Fruit fly (Drosophila melanogaster) whole organism, embryonic: ENCODE results near the gene mRpS35.

ENCODE experiments used
- ATbp ChIP-seq: fragments of 200-800 bp; sonication (Bioruptor generic); optimal IDR thresholded peaks from 2 replicates; lab custom pipeline; 2017; ENCODE audit warnings: missing biosample characterization, mild to moderate bottlenecking, missing genetic modification characterization, missing genetic modification reagents
- Aef1 ChIP-seq: fragments of 200-800 bp; sonication (Bioruptor generic); IDR thresholded peaks from 3 replicates; pipeline ENCODE4 v1.3.6; 2022; ENCODE audit warnings: missing biosample characterization, missing genetic modification characterization
- Antp ChIP-seq: fragments of 200-800 bp; sonication (Bioruptor generic); optimal IDR thresholded peaks from 3 replicates; lab custom pipeline; 2016; ENCODE audit warnings: missing biosample characterization, missing genetic modification characterization
- CG10979 ChIP-seq: fragments of 200-800 bp; sonication (Bioruptor generic); optimal IDR thresholded peaks from 2 replicates; lab custom pipeline; 2018; ENCODE audit warnings: missing biosample characterization, mild to moderate bottlenecking, missing genetic modification characterization, moderate library complexity
- CG11247 ChIP-seq: fragments of 200-800 bp; sonication (Bioruptor generic); IDR thresholded peaks from 2 replicates; pipeline ENCODE4 v1.3.6; 2022; ENCODE audit warnings: missing biosample characterization, missing genetic modification characterization
- CG12942 ChIP-seq: fragments of 200-800 bp; sonication (Bioruptor generic); optimal IDR thresholded peaks from 3 replicates; lab custom pipeline; 2016; ENCODE audit warnings: missing biosample characterization, missing genetic modification characterization
- CG13287 ChIP-seq: fragments of 200-800 bp; sonication (Bioruptor generic); IDR thresholded peaks from 2 replicates; pipeline ENCODE4 v1.3.6; 2022; ENCODE audit warnings: missing biosample characterization, missing genetic modification characterization; ENCODE audit not compliant: partially characterized antibody
- CG14965 ChIP-seq: fragments of 200-800 bp; sonication (Bioruptor generic); optimal IDR thresholded peaks from 2 replicates; lab custom pipeline; 2016; ENCODE audit warnings: missing biosample characterization, missing genetic modification characterization, borderline replicate concordance
- CG15011 ChIP-seq: fragments of 200-800 bp; sonication (Bioruptor generic); optimal IDR thresholded peaks from 3 replicates; lab custom pipeline; 2018; ENCODE audit warnings: missing biosample characterization, mild to moderate bottlenecking, missing genetic modification characterization
- CG1602 ChIP-seq: fragments of 200-800 bp; sonication (Bioruptor generic); optimal IDR thresholded peaks from 3 replicates; lab custom pipeline; 2016; ENCODE audit warnings: missing biosample characterization, missing genetic modification characterization
- CG2120 ChIP-seq: fragments of 200-800 bp; sonication (Bioruptor generic); optimal IDR thresholded peaks from 3 replicates; lab custom pipeline; 2016; ENCODE audit warnings: missing biosample characterization, missing genetic modification characterization
- CG2199 ChIP-seq: fragments of 200-800 bp; sonication (Bioruptor generic); IDR thresholded peaks from 3 replicates; pipeline ENCODE4 v1.3.6; 2022; ENCODE audit warnings: missing biosample characterization, missing genetic modification characterization
- CG30020 ChIP-seq: fragments of 200-800 bp; optimal IDR thresholded peaks from 2 replicates; lab custom pipeline; 2019; ENCODE audit warnings: missing biosample characterization, mild to moderate bottlenecking, missing genetic modification characterization, moderate library complexity
- CG33213 ChIP-seq: fragments of 200-800 bp; sonication (Bioruptor generic); optimal IDR thresholded peaks from 3 replicates; lab custom pipeline; 2016; ENCODE audit warnings: missing biosample characterization, missing genetic modification characterization
- CG34224 ChIP-seq: fragments of 200-800 bp; sonication (Bioruptor generic); IDR thresholded peaks from 3 replicates; pipeline ENCODE4 v1.3.6; 2022; ENCODE audit warnings: missing biosample characterization, missing genetic modification characterization; ENCODE audit not compliant: partially characterized antibody
- CG4854 ChIP-seq: fragments of 200-800 bp; sonication (Bioruptor generic); optimal IDR thresholded peaks from 2 replicates; lab custom pipeline; 2016; ENCODE audit warnings: missing biosample characterization, missing genetic modification characterization, inconsistent platforms
- CG7271 ChIP-seq: fragments of 200-800 bp; sonication (Bioruptor generic); optimal IDR thresholded peaks from 2 replicates; lab custom pipeline; 2018; ENCODE audit warnings: missing biosample characterization, mild to moderate bottlenecking, missing genetic modification characterization, moderate library complexity
- CG7839 ChIP-seq: fragments of 200-800 bp; sonication (Bioruptor generic); optimal IDR thresholded peaks from 3 replicates; lab custom pipeline; 2018; ENCODE audit warnings: missing biosample characterization, mild to moderate bottlenecking, missing genetic modification characterization, moderate library complexity
- CG7963 ChIP-seq: fragments of 200-800 bp; sonication (Bioruptor generic); IDR thresholded peaks from 3 replicates; pipeline ENCODE4 v1.3.6; 2022; ENCODE audit warnings: missing biosample characterization, missing genetic modification characterization; ENCODE audit not compliant: partially characterized antibody
- Dfd ChIP-seq, 2 experiments: fragments of >200 bp; optimal IDR thresholded peaks; 2 replicates each; lab custom pipeline; 2017; ENCODE audit warnings: missing biosample characterization in 2 of 2, missing genetic modification characterization in 2 of 2
- H2.0 ChIP-seq: fragments of 200-800 bp; sonication (Bioruptor generic); IDR thresholded peaks from 2 replicates; pipeline ENCODE4 v1.3.6; 2022; ENCODE audit warnings: missing biosample characterization, missing genetic modification characterization
- HmgZ ChIP-seq: fragments of 200-800 bp; sonication (Bioruptor generic); optimal IDR thresholded peaks from 2 replicates; lab custom pipeline; 2018; ENCODE audit warnings: missing biosample characterization, mild to moderate bottlenecking, missing genetic modification characterization
- Myb ChIP-seq: fragments of 200-800 bp; sonication (Bioruptor generic); optimal IDR thresholded peaks from 2 replicates; lab custom pipeline; 2016; ENCODE audit warnings: missing biosample characterization, missing genetic modification characterization
- Oli ChIP-seq: fragments of 200-800 bp; sonication (Bioruptor generic); optimal IDR thresholded peaks from 2 replicates; lab custom pipeline; 2018; ENCODE audit warnings: missing biosample characterization, mild to moderate bottlenecking, missing genetic modification characterization, moderate library complexity
- Rfx ChIP-seq: fragments of 200-800 bp; sonication (Bioruptor generic); IDR thresholded peaks from 2 replicates; pipeline ENCODE4 v1.3.6; 2022; ENCODE audit warnings: missing biosample characterization, missing genetic modification characterization
- ac ChIP-seq: fragments of 200-800 bp; sonication (Bioruptor generic); optimal IDR thresholded peaks from 3 replicates; lab custom pipeline; 2017; ENCODE audit warnings: missing biosample characterization, mild to moderate bottlenecking, missing genetic modification characterization
- ara ChIP-seq: fragments of 200-800 bp; sonication (Bioruptor generic); IDR thresholded peaks from 2 replicates; pipeline ENCODE4 v1.3.6; 2022; ENCODE audit warnings: missing biosample characterization, missing genetic modification characterization
- cad ChIP-seq: fragments of >200 bp; optimal IDR thresholded peaks from 2 replicates; lab custom pipeline; 2017; ENCODE audit warnings: missing biosample characterization, missing genetic modification characterization
- chinmo ChIP-seq: fragments of 200-800 bp; sonication (Bioruptor generic); IDR thresholded peaks from 4 replicates; pipeline ENCODE4 v1.3.6; 2022; ENCODE audit warnings: missing biosample characterization, missing genetic modification characterization; ENCODE audit not compliant: partially characterized antibody
- da ChIP-seq: fragments of 200-800 bp; sonication (Bioruptor generic); optimal IDR thresholded peaks from 2 replicates; lab custom pipeline; 2016; ENCODE audit warnings: missing biosample characterization, missing genetic modification characterization
- dpn ChIP-seq, 2 experiments: fragments of 200-800 bp; sonication (Bioruptor generic); optimal IDR thresholded peaks; 3 replicates each; lab custom pipeline; 2016; ENCODE audit warnings: missing biosample characterization in 2 of 2, missing genetic modification characterization in 2 of 2
- esg ChIP-seq: fragments of 200-800 bp; sonication (Bioruptor generic); conservative IDR thresholded peaks from 2 replicates; pipeline ENCODE4 v1.3.6; 2022; ENCODE audit warnings: missing biosample characterization, missing genetic modification characterization
- fru ChIP-seq: fragments of >200 bp; optimal IDR thresholded peaks from 2 replicates; lab custom pipeline; 2017
- gcm2 ChIP-seq: fragments of 200-800 bp; sonication (Bioruptor generic); optimal IDR thresholded peaks from 2 replicates; lab custom pipeline; 2016; ENCODE audit warnings: missing biosample characterization, missing genetic modification characterization
- gfzf ChIP-seq: fragments of 200-800 bp; sonication (Bioruptor generic); optimal IDR thresholded peaks from 2 replicates; lab custom pipeline; 2016; ENCODE audit warnings: missing biosample characterization, mild to moderate bottlenecking, missing genetic modification characterization, moderate library complexity
- gsb ChIP-seq: fragments of 200-800 bp; sonication (Bioruptor generic); IDR thresholded peaks from 2 replicates; pipeline ENCODE4 v1.3.6; 2022; ENCODE audit warnings: missing biosample characterization, missing genetic modification characterization
- hb ChIP-seq: fragments of 200-800 bp; sonication (Bioruptor generic); IDR thresholded peaks from 3 replicates; pipeline ENCODE4 v1.3.6; 2022; ENCODE audit warnings: missing biosample characterization, missing genetic modification characterization; ENCODE audit not compliant: partially characterized antibody
- hth ChIP-seq: fragments of >200 bp; optimal IDR thresholded peaks from 2 replicates; lab custom pipeline; 2017; ENCODE audit warnings: inconsistent platforms
- jigr1 ChIP-seq: fragments of 200-800 bp; sonication (Bioruptor generic); IDR thresholded peaks from 3 replicates; pipeline ENCODE4 v1.3.6; 2022; ENCODE audit warnings: missing biosample characterization, missing genetic modification characterization
- klu ChIP-seq: fragments of 200-800 bp; sonication (Bioruptor generic); IDR thresholded peaks from 2 replicates; pipeline ENCODE4 v1.3.6; 2022; ENCODE audit warnings: missing biosample characterization, missing genetic modification characterization
- kni ChIP-seq: fragments of 200-800 bp; sonication (Bioruptor generic); optimal IDR thresholded peaks from 3 replicates; lab custom pipeline; 2017; ENCODE audit warnings: mild to moderate bottlenecking, missing biosample characterization, missing genetic modification reagents, missing genetic modification characterization
- lbe ChIP-seq: fragments of 200-800 bp; sonication (Bioruptor generic); optimal IDR thresholded peaks from 2 replicates; lab custom pipeline; 2016; ENCODE audit warnings: missing biosample characterization, mild to moderate bottlenecking, missing genetic modification characterization
- lov ChIP-seq, 2 experiments: fragments of 200-800 bp in 1 of 2; fragments of >200 bp in 1 of 2; sonication (Bioruptor generic) in 1 of 2; IDR thresholded peaks in 1 of 2; optimal IDR thresholded peaks in 1 of 2; 2 replicates in 1 of 2; 3 replicates in 1 of 2; pipeline versions ENCODE4 v1.3.6 to Lab custom; 2017 to 2022; ENCODE audit warnings: missing biosample characterization in 1 of 2, missing genetic modification characterization in 1 of 2
- luna ChIP-seq: fragments of 200-800 bp; sonication (Bioruptor generic); optimal IDR thresholded peaks from 2 replicates; lab custom pipeline; 2016; ENCODE audit warnings: missing biosample characterization, missing genetic modification characterization
- mld ChIP-seq: fragments of 200-800 bp; sonication (Bioruptor generic); IDR thresholded peaks from 3 replicates; pipeline ENCODE4 v1.3.6; 2022; ENCODE audit warnings: missing biosample characterization, missing genetic modification characterization; ENCODE audit not compliant: partially characterized antibody
- pb ChIP-seq: fragments of 200-800 bp; sonication (Bioruptor generic); optimal IDR thresholded peaks from 3 replicates; lab custom pipeline; 2016; ENCODE audit warnings: missing biosample characterization, missing genetic modification characterization
- pzg ChIP-seq: fragments of 200-800 bp; sonication (Bioruptor generic); optimal IDR thresholded peaks from 3 replicates; lab custom pipeline; 2018; ENCODE audit warnings: missing biosample characterization, mild to moderate bottlenecking, missing genetic modification characterization, moderate library complexity
- repo ChIP-seq: fragments of 200-800 bp; sonication (Bioruptor generic); optimal IDR thresholded peaks from 2 replicates; lab custom pipeline; 2016; ENCODE audit warnings: missing biosample characterization, missing genetic modification characterization
- tgo ChIP-seq: fragments of 200-800 bp; sonication (Bioruptor generic); IDR thresholded peaks from 3 replicates; pipeline ENCODE4 v1.3.6; 2022; ENCODE audit warnings: missing biosample characterization, missing genetic modification characterization
- twi ChIP-seq: fragments of 200-800 bp; optimal IDR thresholded peaks from 2 replicates; lab custom pipeline; 2019; ENCODE audit warnings: missing biosample characterization, mild to moderate bottlenecking, missing genetic modification characterization, moderate library complexity
- zfh2 ChIP-seq: fragments of 200-800 bp; sonication (Bioruptor generic); optimal IDR thresholded peaks from 2 replicates; lab custom pipeline; 2016; ENCODE audit warnings: missing biosample characterization, missing genetic modification characterization

Gene mRpS35

dm6 chr3L:2822955-2823354 is 42.3 kb downstream of the mRpS35 start (continued):
- TF ChIP-seq Rfx (peak; percentile 55; the same call in 1 of the 2 replicates), fru (lab: Kevin White, UChicago) (no peak), jigr1 (peak; percentile 54; the same call in 1 of the 3 replicates), chinmo (no peak), ac (GFP tag; lab: Kevin White, UChicago) (no peak), Dfd (GFP tag; optimal IDR thresholded peaks at IDR 0.05; lab: Kevin White, UChicago) (no peak), Antp (no peak), CG11247 (GFP tag; lab: Robert Waterston, UW) (no peak), Myb (peak; percentile 7), pzg (GFP tag; lab: Kevin White, UChicago) (no peak), repo (GFP tag; lab: Kevin White, UChicago) (no peak), gcm2 (GFP tag; lab: Kevin White, UChicago) (no peak), hth (lab: Kevin White, UChicago) (no peak), da (GFP tag; lab: Kevin White, UChicago) (no peak), Aef1 (GFP tag; lab: Robert Waterston, UW) (no peak), ATbp (GFP tag; lab: Kevin White, UChicago) (peak; percentile 31), tgo (GFP tag; lab: Robert Waterston, UW) (peak; percentile 58; the same call in 2 of the 3 replicates), CG7271 (tag; lab: Kevin White, UChicago) (no peak), cad (GFP tag; lab: Kevin White, UChicago) (no peak), gsb (GFP tag; lab: Robert Waterston, UW) (no peak), CG2120 (GFP tag; lab: Kevin White, UChicago) (peak; percentile 62), twi (tag; lab: Kevin White, UChicago) (no peak), CG15011 (GFP tag; lab: Kevin White, UChicago) (no peak), gfzf (GFP tag; lab: Kevin White, UChicago) (no peak), mld (GFP tag; lab: Robert Waterston, UW) (no peak), CG12942 (GFP tag; lab: Kevin White, UChicago) (no peak), klu (GFP tag; lab: Robert Waterston, UW) (peak; percentile 41; the same call in 1 of the 2 replicates), esg (GFP tag; lab: Robert Waterston, UW) (0 out of 2 replicates have a peak, but pooled peaks have one; percentile 31), CG13287 (GFP tag; lab: Robert Waterston, UW) (no peak), CG14965 (GFP tag; lab: Kevin White, UChicago) (no peak), CG4854 (GFP tag; lab: Kevin White, UChicago) (no peak), CG7839 (tag; lab: Kevin White, UChicago) (no peak), Oli (tag; lab: Kevin White, UChicago) (peak; percentile 18), zfh2 (no peak), CG2199 (GFP tag; lab: Robert Waterston, UW) (no peak), luna (GFP tag; lab: Kevin White, UChicago) (no peak), lbe (GFP tag; lab: Kevin White, UChicago) (peak; percentile 42), pb (GFP tag; lab: Kevin White, UChicago) (no peak), CG7963 (GFP tag; lab: Robert Waterston, UW) (no peak), dpn (GFP tag; optimal IDR thresholded peaks at IDR 0.05; lab: Kevin White, UChicago) (peak in 1 of 2 experiments; percentile 22), HmgZ (tag; lab: Kevin White, UChicago) (no peak), lov (optimal IDR thresholded peaks at IDR 0.05; lab: Kevin White, UChicago) (no peak), lov (GFP tag; IDR thresholded peaks at IDR 0.05; lab: Robert Waterston, UW) (no peak), ara (GFP tag; lab: Robert Waterston, UW) (peak; percentile 65), CG30020 (no peak), CG10979 (peak; percentile 51), H2.0 (GFP tag; lab: Robert Waterston, UW) (peak; percentile 31), CG1602 (GFP tag; lab: Kevin White, UChicago) (no peak), CG34224 (no peak), kni (GFP tag; lab: Kevin White, UChicago) (no peak), hb (GFP tag; lab: Robert Waterston, UW) (no peak), CG33213 (no peak)
